Fruit fly (Drosophila melanogaster): ENCODE data around the gene cona.

Gene cona

DNA sequence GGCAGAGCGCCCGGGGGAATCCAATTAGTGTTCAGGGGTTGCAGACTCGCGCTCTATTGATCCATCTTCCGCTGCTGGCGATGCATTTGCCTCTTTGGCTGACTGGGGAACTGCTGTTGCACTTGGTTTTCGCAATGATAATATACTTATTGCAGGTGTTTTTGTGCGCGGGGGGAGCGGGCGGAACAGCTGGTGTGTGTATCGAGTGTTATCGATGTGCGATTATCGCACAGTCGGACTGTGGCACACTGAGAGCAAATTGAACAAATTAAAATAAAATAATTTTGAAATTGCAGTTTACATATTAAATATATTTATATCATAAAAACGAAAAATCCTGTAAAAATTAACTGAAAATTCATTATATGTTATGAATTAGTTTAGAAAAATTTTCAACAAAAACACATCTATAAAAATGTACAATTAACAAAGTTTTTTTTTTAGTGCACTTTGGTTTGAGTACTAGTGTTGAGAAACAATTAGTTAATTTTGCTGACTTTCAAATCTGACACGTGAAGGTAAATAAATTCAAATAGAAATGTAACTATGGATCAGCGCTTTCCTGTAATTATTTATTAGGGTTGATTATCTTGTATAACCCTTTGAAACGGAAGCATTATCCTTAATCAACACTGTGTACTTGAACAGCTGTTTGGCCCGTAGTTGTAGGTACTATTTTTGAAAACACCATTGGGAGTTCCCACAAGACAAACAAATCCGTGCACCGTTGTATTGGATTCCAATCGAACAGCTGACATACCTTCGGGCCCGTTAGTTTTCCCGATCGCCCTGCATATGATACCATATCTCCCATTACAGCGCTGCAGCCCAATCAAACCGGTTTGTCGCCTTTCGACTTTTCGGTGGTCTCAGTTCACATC is 17.2 kb downstream of the cona start, which contains the start of the genes Wdr37 and koko (continued):
- TF ChIP-seq CG32532 (GFP tag; IDR thresholded peaks at IDR 0.05) (peak; percentile 99), en (GFP tag; optimal IDR thresholded peaks at IDR 0.05) (peak; percentile 40), CG4617 (GFP tag; optimal IDR thresholded peaks at IDR 0.05; ENCODE audit: borderline replicate concordance) (peak; percentile 86), caup (GFP tag; optimal IDR thresholded peaks at IDR 0.05; ENCODE audit: severe bottlenecking) (peak; percentile 94), slbo (GFP tag; IDR thresholded peaks at IDR 0.05) (peak; percentile 99), gcm2 (GFP tag; optimal IDR thresholded peaks at IDR 0.05) (no peak), Gsc (GFP tag; IDR thresholded peaks at IDR 0.05) (peak; percentile 90), CG18764 (GFP tag; optimal IDR thresholded peaks at IDR 0.05) (peak; percentile 94), CG7357 (GFP tag; IDR thresholded peaks at IDR 0.05) (peak; percentile 93), tup (GFP tag; optimal IDR thresholded peaks at IDR 0.05) (peak; percentile 63), wdn (GFP tag; IDR thresholded peaks at IDR 0.05) (peak; percentile 94), sob (GFP tag; IDR thresholded peaks at IDR 0.05) (peak; percentile 98), CG13624 (GFP tag; optimal IDR thresholded peaks at IDR 0.05) (peak; percentile 79), CG18599 (GFP tag; optimal IDR thresholded peaks at IDR 0.05) (peak; percentile 96), Lhr (GFP tag; optimal IDR thresholded peaks at IDR 0.05) (peak; percentile 85), CG1602 (GFP tag; optimal IDR thresholded peaks at IDR 0.05) (peak; percentile 98), Doc3 (GFP tag; IDR thresholded peaks at IDR 0.05; ENCODE audit: partially characterized antibody) (peak; percentile 46; the same call in 1 of the 3 replicates), Rx (GFP tag; IDR thresholded peaks at IDR 0.05) (peak; percentile 83), eyg (GFP tag; optimal IDR thresholded peaks at IDR 0.05) (peak; percentile 58), CG2889 (GFP tag; IDR thresholded peaks at IDR 0.05) (peak; percentile 95), Six4 (GFP tag; optimal IDR thresholded peaks at IDR 0.05) (peak; percentile 92), CG17568 (GFP tag; optimal IDR thresholded peaks at IDR 0.05) (no peak), CG10431 (GFP tag; optimal IDR thresholded peaks at IDR 0.05) (peak; percentile 70), ro (GFP tag; IDR thresholded peaks at IDR 0.05) (peak; percentile 97), CkIIα-i1 (GFP tag; IDR thresholded peaks at IDR 0.05) (peak; percentile 79), CG17385 (GFP tag; optimal IDR thresholded peaks at IDR 0.05) (peak; percentile 94), CG15011 (GFP tag; optimal IDR thresholded peaks at IDR 0.05) (peak; percentile 92), mld (GFP tag; IDR thresholded peaks at IDR 0.05; ENCODE audit: partially characterized antibody) (no peak), ham (GFP tag; IDR thresholded peaks at IDR 0.05) (peak; percentile 93), MBD-R2 (GFP tag; IDR thresholded peaks at IDR 0.05) (peak; percentile 98), CG31388 (GFP tag; optimal IDR thresholded peaks at IDR 0.05) (peak; percentile 92), cas (GFP tag; IDR thresholded peaks at IDR 0.05) (peak; percentile 94), zen2 (GFP tag; IDR thresholded peaks at IDR 0.05; ENCODE audit: partially characterized antibody) (no peak), CG11696 (GFP tag; IDR thresholded peaks at IDR 0.05) (peak; percentile 93), ara (GFP tag; IDR thresholded peaks at IDR 0.05) (peak; percentile 97), CG12769 (tag; optimal IDR thresholded peaks at IDR 0.05) (peak; percentile 54), CG34224 (GFP tag; IDR thresholded peaks at IDR 0.05; ENCODE audit: partially characterized antibody) (peak; percentile 46; the same call in 2 of the 3 replicates), HLH3B (GFP tag; IDR thresholded peaks at IDR 0.05) (peak; percentile 99), Antp (GFP tag; optimal IDR thresholded peaks at IDR 0.05) (peak; percentile 81), sens-2 (GFP tag; IDR thresholded peaks at IDR 0.05) (peak; percentile 78), Tbp (GFP tag; optimal IDR thresholded peaks at IDR 0.05) (no peak), Mrtf (GFP tag; IDR thresholded peaks at IDR 0.05) (peak; percentile 94), stc (GFP tag; IDR thresholded peaks at IDR 0.05) (peak; percentile 98), CG4328 (GFP tag; optimal IDR thresholded peaks at IDR 0.05) (peak; percentile 90), CG1832 (GFP tag; optimal IDR thresholded peaks at IDR 0.05) (no peak), E2f1 (GFP tag; IDR thresholded peaks at IDR 0.05) (peak; percentile 98), tgo (GFP tag; IDR thresholded peaks at IDR 0.05) (peak; percentile 100), Drgx (GFP tag; IDR thresholded peaks at IDR 0.05) (peak; percentile 98), dimm (GFP tag; IDR thresholded peaks at IDR 0.05) (peak; percentile 95)
